Worm (Caenorhabditis elegans): ENCODE measurements around the gene cks-1.
A peak's percentile ranks its signal among the peaks of the same experiment; 100 is the strongest.

The cks-1 gene

DNA sequence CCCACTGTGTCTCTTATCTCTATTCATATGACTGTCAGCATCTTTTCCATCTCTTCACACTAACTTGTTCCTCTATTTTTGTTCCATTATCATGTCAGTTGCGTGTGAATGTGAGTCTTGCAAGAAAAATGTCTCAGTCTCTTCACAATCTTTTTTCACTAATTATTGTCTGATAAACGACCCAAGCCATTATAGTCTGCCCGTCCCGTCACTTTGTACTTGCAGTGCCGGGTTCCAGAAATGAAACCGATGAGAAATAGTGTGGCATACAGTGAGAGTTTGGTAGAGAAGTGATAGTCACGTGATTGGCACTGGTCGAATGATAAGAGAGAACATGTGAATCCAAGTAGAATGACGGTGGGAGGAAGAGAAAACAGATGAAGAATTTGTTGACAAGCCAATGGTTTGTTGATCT is 13.9 kb downstream of the cks-1 start (continued):
- no peak for TF ChIP-seq fkh-10 (GFP tag; optimal IDR thresholded peaks at IDR 0.05)
- no peak for TF ChIP-seq hlh-15 (tag; optimal IDR thresholded peaks at IDR 0.05)
- TF ChIP-seq fax-1 (tag; optimal IDR thresholded peaks at IDR 0.05) = no peak
- no peak for TF ChIP-seq C08G9.2 (tag; optimal IDR thresholded peaks at IDR 0.05)
- peak; percentile 68 for TF ChIP-seq ceh-18 (tag; optimal IDR thresholded peaks at IDR 0.05)
- no peak for TF ChIP-seq ceh-14 (tag; optimal IDR thresholded peaks at IDR 0.05)
- TF ChIP-seq sox-4 (tag; optimal IDR thresholded peaks at IDR 0.05) = no peak
- TF ChIP-seq eyg-1 (tag; optimal IDR thresholded peaks at IDR 0.05) = no peak
- no peak for TF ChIP-seq hlh-6 (tag; optimal IDR thresholded peaks at IDR 0.05)
- no peak for TF ChIP-seq ceh-24 (tag; optimal IDR thresholded peaks at IDR 0.05)
- no peak for TF ChIP-seq ceh-2 (tag; optimal IDR thresholded peaks at IDR 0.05)

DNA sequence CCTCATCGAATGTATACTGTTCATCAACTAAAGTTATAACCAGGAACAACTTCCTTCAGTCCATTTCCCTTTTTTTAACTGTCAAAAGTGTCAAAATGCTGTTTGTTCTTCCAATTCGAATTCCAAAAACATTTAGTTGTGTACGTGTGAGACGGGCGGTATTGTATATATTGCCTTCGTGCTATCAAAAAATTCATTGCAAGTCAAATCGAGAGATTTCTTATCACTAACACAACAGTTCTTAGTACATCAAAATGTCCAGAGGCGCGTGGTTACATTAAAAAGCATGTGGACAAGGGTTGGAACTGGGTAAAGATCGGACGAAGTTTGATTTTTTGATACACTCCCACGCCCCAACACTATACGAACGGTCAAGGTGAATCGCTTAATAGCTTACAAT is 14.6 kb downstream of the cks-1 start:
- TF ChIP-seq elt-2 (tag; optimal IDR thresholded peaks at IDR 0.05) (peak; percentile 9), odd-2 (tag; optimal IDR thresholded peaks at IDR 0.05) (no peak)

DNA sequence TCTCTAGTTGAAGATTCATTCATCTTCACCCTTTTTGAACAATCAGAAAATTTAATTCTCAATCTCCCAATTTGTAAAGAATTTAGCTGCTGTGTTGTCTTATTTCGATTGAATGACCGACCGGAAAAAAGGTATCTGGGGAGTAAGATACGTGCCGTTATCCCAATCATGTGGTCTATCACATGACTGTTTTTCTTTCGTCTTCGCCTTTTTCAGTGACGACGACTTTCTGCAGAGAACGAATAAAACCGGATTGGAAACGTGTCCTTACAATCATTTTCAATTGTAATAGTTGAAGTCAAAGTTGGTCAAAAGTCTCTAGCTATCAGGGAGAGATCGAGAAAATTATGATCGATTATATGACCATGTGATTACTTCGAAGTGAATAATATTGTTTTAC is 15.3 kb downstream of the cks-1 start:
- TF ChIP-seq hlh-30 (tag; optimal IDR thresholded peaks at IDR 0.05; ENCODE audit: insufficient read depth) (peak; percentile 58), unc-86 (tag; optimal IDR thresholded peaks at IDR 0.05) (no peak)

DNA sequence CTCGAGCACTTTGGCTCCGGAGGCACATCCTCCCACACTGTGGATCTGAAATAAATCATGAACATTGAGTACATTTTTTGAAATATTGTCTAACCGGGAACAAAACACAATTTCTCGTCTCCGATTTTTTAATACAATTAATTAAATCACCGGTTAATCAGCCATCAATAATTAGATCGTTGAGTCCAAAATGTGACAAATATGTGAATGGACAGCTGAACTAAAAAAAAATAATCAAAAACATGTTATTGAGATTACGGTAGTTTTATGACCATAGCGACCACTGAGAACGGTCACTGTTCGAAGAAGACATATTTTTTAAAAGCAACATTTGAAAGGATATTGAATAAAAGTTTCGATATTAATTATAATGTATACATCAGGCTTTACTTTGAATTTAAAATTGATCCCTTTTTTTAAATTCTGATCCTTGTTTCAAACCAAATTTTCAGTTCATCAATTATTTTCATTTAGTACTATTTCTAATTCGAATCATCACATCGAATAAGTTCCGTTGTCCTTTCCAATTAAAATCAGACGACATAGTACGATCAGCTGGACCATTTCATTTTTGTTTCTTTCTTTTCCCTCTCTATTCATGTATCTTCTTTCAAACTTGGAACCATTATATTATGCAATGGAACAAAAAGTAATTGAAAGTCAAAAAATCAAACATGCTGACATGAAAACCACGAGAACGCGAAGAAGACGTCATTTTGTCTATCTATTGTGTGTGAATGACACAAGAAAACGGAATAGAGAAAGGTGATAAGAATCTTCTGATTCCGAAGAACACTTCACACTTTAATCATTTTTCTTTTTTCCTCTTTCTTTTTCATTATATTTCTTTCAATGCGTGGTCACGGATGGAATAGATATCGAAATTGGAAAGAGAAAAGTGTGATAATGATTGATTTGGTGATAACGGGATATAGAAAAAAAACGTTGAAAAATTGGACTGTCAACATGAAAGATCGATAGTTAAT is 16.6 kb downstream of the cks-1 start:
- TF ChIP-seq unc-55 (GFP tag; optimal IDR thresholded peaks at IDR 0.05) = peak; percentile 25
- TF ChIP-seq elt-2 (tag; optimal IDR thresholded peaks at IDR 0.05) = peak; percentile 92
- TF ChIP-seq ceh-30 (tag; optimal IDR thresholded peaks at IDR 0.05) = no peak
- no peak for TF ChIP-seq hlh-15 (tag; optimal IDR thresholded peaks at IDR 0.05)
- TF ChIP-seq unc-42 (tag; optimal IDR thresholded peaks at IDR 0.05) = no peak

DNA sequence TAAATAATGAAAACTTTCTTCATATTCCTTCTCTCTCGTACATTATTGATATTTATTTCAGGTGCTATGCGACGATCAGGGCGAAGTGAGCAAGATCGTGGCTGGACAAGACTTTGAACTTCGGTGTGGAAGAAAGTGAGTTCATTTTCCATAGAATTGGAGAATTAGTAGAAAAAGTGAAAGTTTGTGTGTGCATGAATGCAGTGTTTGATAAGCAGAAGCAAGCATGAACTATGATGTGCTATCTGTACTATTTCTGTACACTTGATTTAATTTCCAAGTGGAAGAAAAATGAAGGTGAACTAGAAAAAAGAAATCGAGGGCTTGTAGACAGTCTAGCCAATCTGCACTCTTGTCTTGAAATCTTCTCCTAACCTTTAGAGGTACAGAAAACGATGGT is 18.3 kb downstream of the cks-1 start:
- TF ChIP-seq ceh-19 (GFP tag; optimal IDR thresholded peaks at IDR 0.05) = no peak
- no peak for TF ChIP-seq T23F11.4 (GFP tag; optimal IDR thresholded peaks at IDR 0.05)
- no peak for TF ChIP-seq ref-2 (tag; optimal IDR thresholded peaks at IDR 0.05)
- no peak for TF ChIP-seq pros-1 (tag; optimal IDR thresholded peaks at IDR 0.05)
- no peak for TF ChIP-seq tbx-2 (tag; optimal IDR thresholded peaks at IDR 0.05)
- TF ChIP-seq mec-3 (tag; optimal IDR thresholded peaks at IDR 0.05; ENCODE audit: borderline replicate concordance) = no peak
- no peak for TF ChIP-seq C08G9.2 (tag; optimal IDR thresholded peaks at IDR 0.05)
- TF ChIP-seq sox-2 (GFP tag; IDR thresholded peaks at IDR 0.05) = no peak
- TF ChIP-seq eyg-1 (tag; optimal IDR thresholded peaks at IDR 0.05) = no peak

DNA sequence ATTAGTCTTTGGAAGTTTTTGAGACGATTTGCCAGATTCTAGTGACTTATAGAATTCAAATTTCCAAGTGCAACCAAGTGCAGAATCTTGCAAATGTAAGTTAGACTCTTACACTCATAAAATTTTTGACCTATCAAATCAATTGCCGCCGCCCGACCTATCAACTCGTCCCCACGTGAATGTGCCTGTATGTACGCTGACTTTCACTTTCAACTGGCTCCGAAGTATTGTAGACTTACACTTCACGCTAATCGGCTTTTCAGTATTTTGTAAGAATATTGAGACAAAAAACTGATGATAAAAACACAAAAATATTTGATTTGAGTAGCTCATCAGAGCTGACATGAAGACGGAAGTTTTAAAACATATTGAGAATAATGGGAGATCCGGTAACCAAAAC is 19.1 kb downstream of the cks-1 start:
- no peak for TF ChIP-seq lim-6 (tag; optimal IDR thresholded peaks at IDR 0.05)
- no peak for TF ChIP-seq fkh-10 (GFP tag; optimal IDR thresholded peaks at IDR 0.05)
- TF ChIP-seq dmd-4 (tag; optimal IDR thresholded peaks at IDR 0.05; ENCODE audit: borderline replicate concordance) = no peak
- TF ChIP-seq dve-1 (tag; optimal IDR thresholded peaks at IDR 0.05) = no peak
- no peak for TF ChIP-seq odd-2 (tag; optimal IDR thresholded peaks at IDR 0.05)
- TF ChIP-seq hlh-8 (tag; optimal IDR thresholded peaks at IDR 0.05) = no peak
- no peak for TF ChIP-seq ceh-30 (tag; optimal IDR thresholded peaks at IDR 0.05)
- no peak for TF ChIP-seq che-1 (tag; optimal IDR thresholded peaks at IDR 0.05)
- no peak for TF ChIP-seq ceh-45 (GFP tag; IDR thresholded peaks at IDR 0.05)
- no peak for TF ChIP-seq mec-3 (tag; optimal IDR thresholded peaks at IDR 0.05; ENCODE audit: borderline replicate concordance)
- no peak for TF ChIP-seq hlh-15 (tag; optimal IDR thresholded peaks at IDR 0.05)
- no peak for TF ChIP-seq K02D7.2 (tag; optimal IDR thresholded peaks at IDR 0.05)
- no peak for TF ChIP-seq tbx-7 (tag; optimal IDR thresholded peaks at IDR 0.05)
- TF ChIP-seq hlh-30 (tag; optimal IDR thresholded peaks at IDR 0.05; ENCODE audit: insufficient read depth) = no peak

Measured in whole organism, late embryonic.